Fruit fly (Drosophila melanogaster): ENCODE data around the gene Lip3.

DNA sequence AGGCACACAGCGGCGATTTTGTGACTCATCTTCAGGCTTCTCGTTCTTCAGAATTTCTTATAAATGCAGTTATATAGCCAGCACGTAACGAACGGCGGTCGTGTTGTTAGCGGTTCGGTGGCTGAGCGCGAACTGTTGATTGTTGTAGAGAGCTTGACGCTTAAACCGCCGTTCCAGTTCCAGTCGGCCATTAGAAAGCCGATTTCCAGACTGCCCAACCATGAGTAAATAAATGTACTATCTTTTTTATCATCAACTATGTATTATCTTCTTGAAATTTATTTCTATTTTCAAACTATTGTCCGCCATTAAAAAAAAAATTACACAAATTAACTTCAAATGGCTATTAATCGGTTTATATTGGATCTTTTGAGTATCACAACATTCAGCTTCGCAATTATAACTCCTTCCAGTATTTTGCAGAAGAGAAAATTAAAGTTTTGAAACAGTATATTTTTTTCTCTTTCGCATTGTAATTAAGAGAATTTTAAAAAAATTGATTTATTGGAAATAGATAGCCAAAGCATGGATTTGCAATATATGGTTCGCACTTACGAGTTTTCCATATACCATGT is 30.1 kb upstream of the Lip3 start, which contains the start of gene GILT1:
- TF ChIP-seq CG7368 (GFP tag; optimal IDR thresholded peaks at IDR 0.05) (no peak), Eip93F (GFP tag; optimal IDR thresholded peaks at IDR 0.05) (no peak), Hr39 (GFP tag; optimal IDR thresholded peaks at IDR 0.05) (no peak), CG11294 (GFP tag; IDR thresholded peaks at IDR 0.05) (no peak), fd59A (GFP tag; optimal IDR thresholded peaks at IDR 0.05) (no peak), fkh (GFP tag; optimal IDR thresholded peaks at IDR 0.05) (peak; percentile 11)

All from whole organism, prepupa.